Worm (Caenorhabditis elegans) whole organism, early embryonic: Measurements from ENCODE around the gene wah-1.

Experiments
- B0310.2 ChIP-seq: sonication (generic microtip); optimal IDR thresholded peaks from 2 replicates; lab custom pipeline; 2016; ENCODE audit warnings: mild to moderate bottlenecking, missing genetic modification characterization, missing compliant biosample characterization
- aly-1 ChIP-seq: sonication (generic microtip); optimal IDR thresholded peaks from 2 replicates; lab custom pipeline; 2016; ENCODE audit warnings: missing genetic modification characterization, missing compliant biosample characterization
- ama-1 ChIP-seq: fragments of 150-350 bp; optimal IDR thresholded peaks from 2 replicates; lab custom pipeline; 2014
- ceh-13 ChIP-seq: fragments of 200-800 bp; sonication (Bioruptor generic); optimal IDR thresholded peaks from 2 replicates; lab custom pipeline; 2018; ENCODE audit warnings: mild to moderate bottlenecking, missing genetic modification characterization, missing compliant biosample characterization
- ets-7 ChIP-seq: sonication (generic microtip); optimal IDR thresholded peaks from 2 replicates; lab custom pipeline; 2016; ENCODE audit warnings: missing genotype, missing genetic modification characterization, missing compliant biosample characterization
- hmg-4 ChIP-seq: fragments of 200-800 bp; sonication (Bioruptor generic); optimal IDR thresholded peaks from 2 replicates; lab custom pipeline; 2018; ENCODE audit warnings: mild to moderate bottlenecking, missing genetic modification characterization, missing compliant biosample characterization
- hnd-1 ChIP-seq: sonication (generic microtip); optimal IDR thresholded peaks from 2 replicates; lab custom pipeline; 2016; ENCODE audit warnings: missing genetic modification characterization, missing compliant biosample characterization
- scrt-1 ChIP-seq: fragments of 200-800 bp; sonication (Bioruptor generic); IDR thresholded peaks from 2 replicates; pipeline ENCODE4 v1.3.6; 2022; ENCODE audit warnings: missing genetic modification characterization, missing compliant biosample characterization

DNA sequence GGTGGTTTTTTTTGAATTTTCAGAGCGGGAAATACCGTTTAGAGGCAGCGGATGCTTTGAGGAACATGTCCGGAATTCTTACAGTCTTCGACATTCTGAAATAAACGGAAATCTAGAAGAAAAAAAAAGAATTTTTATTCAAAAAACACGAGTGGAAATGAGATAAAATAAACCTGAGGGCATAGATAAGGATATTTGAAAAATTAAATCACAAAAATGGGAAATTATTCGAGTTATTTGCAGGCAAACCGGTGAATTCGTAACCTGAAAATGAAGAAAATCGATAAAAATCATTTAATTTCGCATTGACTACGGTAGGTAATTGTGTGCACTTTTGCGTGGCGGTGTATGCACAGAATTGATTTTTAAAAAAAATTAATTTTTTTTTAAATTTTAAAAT lies 16.0 kb upstream of the wah-1 start, which contains the start of gene ung-1:
- TF ChIP-seq B0310.2 (tag; lab: Kevin White, UChicago) (no peak), hmg-4 (GFP tag; lab: Kevin White, UChicago) (no peak), ets-7 (tag; lab: Kevin White, UChicago) (no peak), ama-1 (no peak), hnd-1 (tag; lab: Kevin White, UChicago) (no peak), ceh-13 (GFP tag; lab: Kevin White, UChicago) (no peak), aly-1 (no peak), scrt-1 (no peak)
